Fruit fly (Drosophila melanogaster) whole organism, embryonic: ENCODE measurements around the gene T48.

Experiments
- Bdp1 ChIP-seq: fragments of 200-800 bp; sonication (Bioruptor generic); optimal IDR thresholded peaks from 3 replicates; lab custom pipeline; 2016; ENCODE audit warnings: missing biosample characterization, missing genetic modification characterization
- CG11504 ChIP-seq: fragments of 200-800 bp; sonication (Bioruptor generic); optimal IDR thresholded peaks from 3 replicates; lab custom pipeline; 2019; ENCODE audit warnings: missing biosample characterization, mild to moderate bottlenecking, missing genetic modification characterization, moderate library complexity
- CG12071 ChIP-seq: fragments of 200-800 bp; sonication (Bioruptor generic); optimal IDR thresholded peaks from 3 replicates; lab custom pipeline; 2018; ENCODE audit warnings: missing biosample characterization, mild to moderate bottlenecking, missing genetic modification characterization
- CG12104 ChIP-seq: fragments of 200-800 bp; sonication (Bioruptor generic); optimal IDR thresholded peaks from 3 replicates; lab custom pipeline; 2016; ENCODE audit warnings: missing biosample characterization, missing genetic modification characterization
- CG13624 ChIP-seq: fragments of 200-800 bp; sonication (Bioruptor generic); optimal IDR thresholded peaks from 2 replicates; lab custom pipeline; 2016; ENCODE audit warnings: missing biosample characterization, missing genetic modification characterization
- CG15514 ChIP-seq: fragments of 200-800 bp; sonication (Bioruptor generic); optimal IDR thresholded peaks from 3 replicates; lab custom pipeline; 2017; ENCODE audit warnings: missing biosample characterization, missing genetic modification characterization, mild to moderate bottlenecking, moderate library complexity, missing genetic modification reagents
- CG1603 ChIP-seq: fragments of 200-800 bp; sonication (Bioruptor generic); optimal IDR thresholded peaks from 2 replicates; lab custom pipeline; 2019; ENCODE audit warnings: missing biosample characterization, mild to moderate bottlenecking, missing genetic modification characterization, moderate library complexity
- CG17359 ChIP-seq: fragments of 200-800 bp; sonication (Bioruptor generic); optimal IDR thresholded peaks from 3 replicates; lab custom pipeline; 2018; ENCODE audit warnings: missing biosample characterization, mild to moderate bottlenecking, missing genetic modification characterization, moderate library complexity
- CG2116 ChIP-seq: fragments of 200-800 bp; sonication (Bioruptor generic); optimal IDR thresholded peaks from 3 replicates; lab custom pipeline; 2018; ENCODE audit warnings: missing biosample characterization, mild to moderate bottlenecking, missing genetic modification characterization
- CG3726 ChIP-seq: fragments of 200-800 bp; sonication (Bioruptor generic); IDR thresholded peaks from 3 replicates; pipeline ENCODE4, ENCODE4 v1.3.6; 2022; ENCODE audit warnings: missing biosample characterization, missing genetic modification characterization
- CG3847 ChIP-seq: fragments of 200-800 bp; sonication (Bioruptor generic); IDR thresholded peaks from 2 replicates; pipeline ENCODE4 v1.3.6; 2022; ENCODE audit warnings: missing biosample characterization, missing genetic modification characterization
- CG5953 ChIP-seq: fragments of 200-800 bp; sonication (Bioruptor generic); IDR thresholded peaks from 2 replicates; pipeline ENCODE4 v1.3.6; 2022; ENCODE audit warnings: missing biosample characterization, missing genetic modification characterization
- CG6765 ChIP-seq: fragments of 200-800 bp; sonication (Bioruptor generic); optimal IDR thresholded peaks from 3 replicates; lab custom pipeline; 2017; ENCODE audit warnings: missing biosample characterization, mild to moderate bottlenecking, missing genetic modification characterization
- CG6854 ChIP-seq: fragments of 200-800 bp; sonication (Bioruptor generic); optimal IDR thresholded peaks from 3 replicates; lab custom pipeline; 2017; ENCODE audit warnings: missing biosample characterization, mild to moderate bottlenecking, missing genetic modification characterization
- CG8359 ChIP-seq: fragments of 200-800 bp; sonication (Bioruptor generic); optimal IDR thresholded peaks from 2 replicates; lab custom pipeline; 2017; ENCODE audit warnings: missing biosample characterization, mild to moderate bottlenecking, missing genetic modification characterization, borderline replicate concordance
- CG8765 ChIP-seq: fragments of 200-800 bp; sonication (Bioruptor generic); IDR thresholded peaks from 2 replicates; pipeline ENCODE4 v1.3.6; 2022; ENCODE audit warnings: missing biosample characterization, missing genetic modification characterization
- CG9727 ChIP-seq: fragments of 200-800 bp; sonication (Bioruptor generic); optimal IDR thresholded peaks from 3 replicates; lab custom pipeline; 2017; ENCODE audit warnings: missing biosample characterization, mild to moderate bottlenecking, missing genetic modification characterization
- Dp ChIP-seq: fragments of 200-800 bp; sonication (Bioruptor generic); optimal IDR thresholded peaks from 2 replicates; lab custom pipeline; 2018; ENCODE audit warnings: missing biosample characterization, mild to moderate bottlenecking, missing genetic modification characterization, moderate library complexity
- Gsc ChIP-seq: fragments of 200-800 bp; sonication (Bioruptor generic); IDR thresholded peaks from 2 replicates; pipeline ENCODE4 v1.3.6; 2022; ENCODE audit warnings: missing biosample characterization, missing genetic modification characterization
- Kr ChIP-seq: fragments of 200-800 bp; sonication (Bioruptor generic); optimal IDR thresholded peaks from 2 replicates; lab custom pipeline; 2017; ENCODE audit warnings: missing biosample characterization, mild to moderate bottlenecking, missing genetic modification characterization
- Lim3 ChIP-seq: fragments of 200-800 bp; sonication (Bioruptor generic); IDR thresholded peaks from 2 replicates; pipeline ENCODE4 v1.3.6; 2022; ENCODE audit warnings: missing biosample characterization, missing genetic modification characterization
- MESR4 ChIP-seq: fragments of 200-800 bp; sonication (Bioruptor generic); optimal IDR thresholded peaks from 2 replicates; lab custom pipeline; 2018; ENCODE audit warnings: missing biosample characterization, mild to moderate bottlenecking, missing genetic modification characterization, moderate library complexity
- Nf-YB ChIP-seq: fragments of 200-800 bp; sonication (Bioruptor generic); optimal IDR thresholded peaks from 3 replicates; lab custom pipeline; 2019; ENCODE audit warnings: missing biosample characterization, mild to moderate bottlenecking, missing genetic modification characterization, moderate library complexity
- Nf-YC ChIP-seq: fragments of 200-800 bp; optimal IDR thresholded peaks from 3 replicates; lab custom pipeline; 2019; ENCODE audit warnings: missing biosample characterization, mild to moderate bottlenecking, missing genetic modification characterization, moderate library complexity
- Optix ChIP-seq: fragments of 200-800 bp; sonication (Bioruptor generic); IDR thresholded peaks from 3 replicates; pipeline ENCODE4 v1.3.6; 2022; ENCODE audit warnings: missing biosample characterization, missing genetic modification characterization
- Ssrp ChIP-seq: fragments of 200-800 bp; sonication (Bioruptor generic); optimal IDR thresholded peaks from 2 replicates; lab custom pipeline; 2018; ENCODE audit warnings: missing biosample characterization, mild to moderate bottlenecking, missing genetic modification characterization, moderate library complexity
- Trl ChIP-seq, 3 experiments: fragments of >200 bp in 2 of 3; fragments of 200-800 bp in 1 of 3; sonication (Bioruptor generic) in 1 of 3; optimal IDR thresholded peaks; 2 replicates in 1 of 3; 3 replicates in 2 of 3; lab custom pipeline; 2016 to 2017; ENCODE audit warnings: missing biosample characterization in 1 of 3, missing genetic modification characterization in 1 of 3
- Xbp1 ChIP-seq: fragments of 200-800 bp; sonication (Bioruptor generic); optimal IDR thresholded peaks from 3 replicates; lab custom pipeline; 2016; ENCODE audit warnings: missing biosample characterization, mild to moderate bottlenecking, missing genetic modification characterization
- ab ChIP-seq: fragments of 200-800 bp; sonication (Bioruptor generic); optimal IDR thresholded peaks from 2 replicates; lab custom pipeline; 2016; ENCODE audit warnings: missing biosample characterization, missing genetic modification characterization
- abd-A ChIP-seq: fragments of 200-800 bp; sonication (Bioruptor generic); optimal IDR thresholded peaks from 3 replicates; lab custom pipeline; 2019; ENCODE audit warnings: missing biosample characterization, mild to moderate bottlenecking, missing genetic modification characterization, moderate library complexity
- danr ChIP-seq: fragments of 200-800 bp; sonication (Bioruptor generic); IDR thresholded peaks from 2 replicates; pipeline ENCODE4 v1.3.6; 2022; ENCODE audit warnings: missing biosample characterization, missing genetic modification characterization
- dmrt99B ChIP-seq: fragments of 200-800 bp; sonication (Bioruptor generic); optimal IDR thresholded peaks from 2 replicates; lab custom pipeline; 2018; ENCODE audit warnings: missing biosample characterization, mild to moderate bottlenecking, missing genetic modification characterization, moderate library complexity
- fd102C ChIP-seq: fragments of 200-800 bp; sonication (Bioruptor generic); optimal IDR thresholded peaks from 2 replicates; lab custom pipeline; 2018; ENCODE audit warnings: missing biosample characterization, mild to moderate bottlenecking, missing genetic modification characterization, moderate library complexity
- fru ChIP-seq: fragments of >200 bp; optimal IDR thresholded peaks from 2 replicates; lab custom pipeline; 2017
- gem ChIP-seq: fragments of 200-800 bp; sonication (Bioruptor generic); optimal IDR thresholded peaks from 2 replicates; lab custom pipeline; 2019; ENCODE audit warnings: missing biosample characterization, mild to moderate bottlenecking, missing genetic modification characterization, moderate library complexity
- gro ChIP-seq: fragments of 200-800 bp; sonication (Bioruptor generic); optimal IDR thresholded peaks from 2 replicates; lab custom pipeline; 2016; ENCODE audit warnings: missing biosample characterization, missing genetic modification characterization
- hth ChIP-seq: fragments of >200 bp; optimal IDR thresholded peaks from 2 replicates; lab custom pipeline; 2017; ENCODE audit warnings: inconsistent platforms
- kah ChIP-seq: fragments of 200-800 bp; sonication (Bioruptor generic); optimal IDR thresholded peaks from 2 replicates; lab custom pipeline; 2018; ENCODE audit warnings: missing biosample characterization, mild to moderate bottlenecking, missing genetic modification characterization
- lilli ChIP-seq: fragments of 200-800 bp; sonication (Bioruptor generic); optimal IDR thresholded peaks from 3 replicates; lab custom pipeline; 2016; ENCODE audit warnings: missing biosample characterization, missing genetic modification characterization
- lov ChIP-seq, 2 experiments: fragments of 200-800 bp in 1 of 2; fragments of >200 bp in 1 of 2; sonication (Bioruptor generic) in 1 of 2; IDR thresholded peaks in 1 of 2; optimal IDR thresholded peaks in 1 of 2; 2 replicates in 1 of 2; 3 replicates in 1 of 2; pipeline versions ENCODE4 v1.3.6 to Lab custom; 2017 to 2022; ENCODE audit warnings: missing biosample characterization in 1 of 2, missing genetic modification characterization in 1 of 2
- nau ChIP-seq: fragments of 200-800 bp; sonication (Bioruptor generic); optimal IDR thresholded peaks from 3 replicates; lab custom pipeline; 2017; ENCODE audit warnings: missing biosample characterization, mild to moderate bottlenecking, missing genetic modification characterization, missing genetic modification reagents
- oc ChIP-seq: fragments of 200-800 bp; sonication (Bioruptor generic); optimal IDR thresholded peaks from 2 replicates; lab custom pipeline; 2018; ENCODE audit warnings: missing biosample characterization, mild to moderate bottlenecking, missing genetic modification characterization, moderate library complexity
- prd ChIP-seq, 3 experiments: fragments of >200 bp in 2 of 3; fragments of 200-800 bp in 1 of 3; sonication (Bioruptor generic) in 1 of 3; optimal IDR thresholded peaks in 2 of 3; IDR thresholded peaks in 1 of 3; 2 replicates in 2 of 3; 3 replicates in 1 of 3; pipeline versions ENCODE4 v1.3.6 to Lab custom; 2017 to 2022; ENCODE audit warnings: missing biosample characterization in 1 of 3, missing genetic modification characterization in 1 of 3
- rib ChIP-seq: fragments of 200-800 bp; sonication (Bioruptor generic); IDR thresholded peaks from 2 replicates; pipeline ENCODE4 v1.3.6; 2022; ENCODE audit warnings: missing biosample characterization, missing genetic modification characterization
- sens-2 ChIP-seq: fragments of 200-800 bp; sonication (Bioruptor generic); IDR thresholded peaks from 2 replicates; pipeline ENCODE4 v1.3.6; 2022; ENCODE audit warnings: missing biosample characterization, missing genetic modification characterization
- sisA ChIP-seq: fragments of 200-800 bp; sonication (Bioruptor generic); IDR thresholded peaks from 2 replicates; pipeline ENCODE4 v1.3.6; 2022; ENCODE audit warnings: missing biosample characterization, missing genetic modification characterization
- toy ChIP-seq: fragments of 200-800 bp; sonication (Bioruptor generic); IDR thresholded peaks from 2 replicates; pipeline ENCODE4 v1.3.6; 2022; ENCODE audit warnings: missing biosample characterization, missing genetic modification characterization
- ttk ChIP-seq: fragments of 200-800 bp; sonication (Bioruptor generic); IDR thresholded peaks from 2 replicates; pipeline ENCODE4 v2.1.2; 2022; ENCODE audit warnings: missing biosample characterization, missing genetic modification characterization
- usp ChIP-seq: fragments of >200 bp; optimal IDR thresholded peaks from 2 replicates; lab custom pipeline; 2017; ENCODE audit warnings: missing biosample characterization, missing genetic modification characterization
- z ChIP-seq: fragments of 200-800 bp; sonication (Bioruptor generic); IDR thresholded peaks from 3 replicates; pipeline ENCODE4 v1.3.6; 2022; ENCODE audit warnings: missing biosample characterization, missing genetic modification characterization

T48 gene

dm6 chr3R:26886283-26886689, 4.8 kb downstream of the T48 start (continued):
- TF ChIP-seq CG11504 (tag; lab: Kevin White, UChicago), result peak; percentile 78
- no peak for TF ChIP-seq CG3726 (GFP tag; lab: Robert Waterston, UW)
- peak; percentile 80 for TF ChIP-seq CG9727 (GFP tag; lab: Kevin White, UChicago)
- no peak for TF ChIP-seq toy (GFP tag; lab: Robert Waterston, UW)
- no peak for TF ChIP-seq lov (optimal IDR thresholded peaks at IDR 0.05; lab: Kevin White, UChicago)
- 0 out of 3 replicates have a peak, but pooled peaks have one; percentile 62 for TF ChIP-seq lov (GFP tag; IDR thresholded peaks at IDR 0.05; lab: Robert Waterston, UW)
- no peak for TF ChIP-seq Gsc
- TF ChIP-seq danr (GFP tag; lab: Robert Waterston, UW), result no peak
- TF ChIP-seq Nf-YB (GFP tag; lab: Kevin White, UChicago), result peak; percentile 70
- peak; percentile 23 for TF ChIP-seq CG6854 (GFP tag; lab: Kevin White, UChicago)
- peak; percentile 74 for TF ChIP-seq CG8765 (GFP tag; lab: Robert Waterston, UW)
- TF ChIP-seq CG5953, result no peak
- TF ChIP-seq Ssrp (tag; lab: Kevin White, UChicago), result peak; percentile 74
- TF ChIP-seq dmrt99B, result peak; percentile 67
- TF ChIP-seq Nf-YC (tag; lab: Kevin White, UChicago), result peak; percentile 33
- no peak for TF ChIP-seq CG13624 (GFP tag; lab: Kevin White, UChicago)
- TF ChIP-seq Kr (GFP tag; lab: Kevin White, UChicago), result peak; percentile 79
- peak; percentile 38 for TF ChIP-seq CG12104 (GFP tag; lab: Kevin White, UChicago)
- no peak for TF ChIP-seq fru (lab: Kevin White, UChicago)
- TF ChIP-seq sens-2 (GFP tag; lab: Robert Waterston, UW), result no peak
- no peak for TF ChIP-seq usp (GFP tag; lab: Kevin White, UChicago)
- TF ChIP-seq hth (lab: Kevin White, UChicago), result no peak
- TF ChIP-seq z (GFP tag; lab: Robert Waterston, UW), result no peak
- TF ChIP-seq lilli (GFP tag; lab: Kevin White, UChicago), result peak; percentile 32
- no peak for TF ChIP-seq Dp (GFP tag; lab: Kevin White, UChicago)
- no peak for TF ChIP-seq gro (GFP tag; lab: Kevin White, UChicago)
- TF ChIP-seq Lim3 (GFP tag; lab: Robert Waterston, UW), result no peak
- no peak for TF ChIP-seq Bdp1 (GFP tag; lab: Kevin White, UChicago)
- TF ChIP-seq Xbp1 (GFP tag; lab: Kevin White, UChicago), result peak; percentile 59
- peak; percentile 62 for TF ChIP-seq kah (GFP tag; lab: Kevin White, UChicago)
- no peak for TF ChIP-seq prd (optimal IDR thresholded peaks at IDR 0.05; lab: Kevin White, UChicago)
- TF ChIP-seq prd (GFP tag; IDR thresholded peaks at IDR 0.05; lab: Robert Waterston, UW), result peak; percentile 83
- peak; percentile 43 for TF ChIP-seq nau (GFP tag; lab: Kevin White, UChicago)
- no peak for TF ChIP-seq MESR4 (GFP tag; lab: Kevin White, UChicago)
- peak; percentile 13 for TF ChIP-seq abd-A
- TF ChIP-seq sisA (GFP tag; lab: Robert Waterston, UW), result 0 out of 2 replicates have a peak, but pooled peaks have one; percentile 24
- peak; percentile 51 for TF ChIP-seq CG2116 (GFP tag; lab: Kevin White, UChicago)
- TF ChIP-seq oc (tag; lab: Kevin White, UChicago), result peak; percentile 55
- TF ChIP-seq Optix (GFP tag; lab: Robert Waterston, UW), result peak; percentile 54; the same call in 1 of the 3 replicates
- TF ChIP-seq CG1603, result peak; percentile 5
- TF ChIP-seq CG15514 (GFP tag; lab: Kevin White, UChicago), result peak; percentile 12
- peak; percentile 72 for TF ChIP-seq CG8359 (GFP tag; lab: Kevin White, UChicago)
- TF ChIP-seq ttk (GFP tag; lab: Robert Waterston, UW), result peak; percentile 44; the same call in 1 of the 2 replicates
- TF ChIP-seq CG12071 (GFP tag; lab: Kevin White, UChicago), result no peak
- peak; percentile 62 for TF ChIP-seq CG17359
- peak; percentile 11 for TF ChIP-seq fd102C (GFP tag; lab: Kevin White, UChicago)
- no peak for TF ChIP-seq Trl (optimal IDR thresholded peaks at IDR 0.05; lab: Kevin White, UChicago)
- TF ChIP-seq Trl (GFP tag; optimal IDR thresholded peaks at IDR 0.05; lab: Kevin White, UChicago), result no peak
- peak; percentile 85 for TF ChIP-seq gem (tag; lab: Kevin White, UChicago)
- TF ChIP-seq CG6765, result no peak
- TF ChIP-seq rib (GFP tag; lab: Robert Waterston, UW), result no peak
- TF ChIP-seq ab (GFP tag; lab: Kevin White, UChicago), result no peak
- TF ChIP-seq CG3847 (GFP tag; lab: Robert Waterston, UW), result no peak
